Fruit fly (Drosophila melanogaster): Measurements from ENCODE around the gene lovit.
A peak's percentile ranks its signal among the peaks of the same experiment; 100 is the strongest.

The lovit gene

dm6 chr3L:25675529-25675928 lies 4.7 kb upstream of the lovit start (continued):
- TF ChIP-seq Lhr (GFP tag; optimal IDR thresholded peaks at IDR 0.05) = peak; percentile 64
- no peak for TF ChIP-seq mld (GFP tag; IDR thresholded peaks at IDR 0.05; ENCODE audit: partially characterized antibody)
- TF ChIP-seq pho (GFP tag; optimal IDR thresholded peaks at IDR 0.05) = no peak
- TF ChIP-seq Med (GFP tag) = no peak
- TF ChIP-seq Dref (GFP tag; IDR thresholded peaks at IDR 0.05) = no peak

- TF ChIP-seq ssp (GFP tag; IDR thresholded peaks at IDR 0.05) (peak; percentile 73), CG1024 (GFP tag; IDR thresholded peaks at IDR 0.05) (peak; percentile 76)
These were observed 201.5 kb downstream of the lovit start for dm6 chr3L:25469301-25469700.

dm6 chr3L:25429258-25429657 lies 241.5 kb downstream of the lovit start:
- TF ChIP-seq ssp (GFP tag; IDR thresholded peaks at IDR 0.05) (peak; percentile 66), CG7357 (GFP tag; IDR thresholded peaks at IDR 0.05) (0 out of 3 replicates have a peak, but pooled peaks have one; percentile 24), CG1024 (GFP tag; IDR thresholded peaks at IDR 0.05) (peak; percentile 60), CG30020 (tag; optimal IDR thresholded peaks at IDR 0.05) (peak; percentile 80)

- peak; percentile 85 for TF ChIP-seq CG1024 (GFP tag; IDR thresholded peaks at IDR 0.05)
- peak; percentile 43 for TF ChIP-seq CG30020 (tag; optimal IDR thresholded peaks at IDR 0.05)
- peak; percentile 75 for TF ChIP-seq ssp (GFP tag; IDR thresholded peaks at IDR 0.05)
- peak; percentile 77 for TF ChIP-seq CG4360 (GFP tag; IDR thresholded peaks at IDR 0.05)
These were observed 256.6 kb downstream of the lovit start for dm6 chr3L:25414195-25414594.

dm6 chr3L:25252628-25253027 lies 418.2 kb downstream of the lovit start:
- TF ChIP-seq CG30020 (tag; optimal IDR thresholded peaks at IDR 0.05) (peak; percentile 30), ssp (GFP tag; IDR thresholded peaks at IDR 0.05) (peak; percentile 71), CG1024 (GFP tag; IDR thresholded peaks at IDR 0.05) (peak; percentile 57; the same call in 1 of the 2 replicates)

- TF ChIP-seq CG11723 (GFP tag; optimal IDR thresholded peaks at IDR 0.05) (peak; percentile 30), cg (GFP tag; optimal IDR thresholded peaks at IDR 0.05) (peak; percentile 45), Lhr (GFP tag; optimal IDR thresholded peaks at IDR 0.05) (peak; percentile 26), ab (GFP tag; optimal IDR thresholded peaks at IDR 0.05) (no peak), H15 (GFP tag; IDR thresholded peaks at IDR 0.05) (no peak), hbn (GFP tag; IDR thresholded peaks at IDR 0.05; ENCODE audit: partially characterized antibody) (no peak), Nf-YB (GFP tag; optimal IDR thresholded peaks at IDR 0.05) (peak; percentile 28), Neu2 (GFP tag; optimal IDR thresholded peaks at IDR 0.05; ENCODE audit: borderline replicate concordance) (peak; percentile 89)
These were observed 440.9 kb downstream of the lovit start for dm6 chr3L:25229896-25230295.

dm6 chr3L:25196127-25196526 lies 474.7 kb downstream of the lovit start:
- TF ChIP-seq CG1024 (GFP tag; IDR thresholded peaks at IDR 0.05) (peak; percentile 77), ssp (GFP tag; IDR thresholded peaks at IDR 0.05) (peak; percentile 84), CG30020 (tag; optimal IDR thresholded peaks at IDR 0.05) (peak; percentile 83)
